Worm (Caenorhabditis elegans) whole organism, young adult: Measurements from ENCODE around the gene C49H3.6.

Experiments
- B0019.2 ChIP-seq: fragments of 200-800 bp; sonication (Bioruptor generic); conservative IDR thresholded peaks from 2 replicates; pipeline ENCODE4 v1.3.6; 2022; ENCODE audit warnings: missing genetic modification reagents, missing genetic modification characterization, missing compliant biosample characterization
- F23B12.7 ChIP-seq: sonication (generic microtip); optimal IDR thresholded peaks from 2 replicates; lab custom pipeline; 2017; ENCODE audit warnings: missing genetic modification characterization, mild to moderate bottlenecking, missing compliant biosample characterization, antibody characterized with exemption, moderate library complexity; ENCODE audit not compliant: insufficient read depth
- F33H1.4 ChIP-seq: fragments of 200-800 bp; sonication (Bioruptor generic); IDR thresholded peaks from 2 replicates; pipeline ENCODE4 v1.3.6; 2022; ENCODE audit warnings: missing genetic modification reagents, missing genetic modification characterization, missing compliant biosample characterization
- F52B5.7 ChIP-seq: sonication (generic microtip); optimal IDR thresholded peaks from 2 replicates; lab custom pipeline; 2016; ENCODE audit warnings: mild to moderate bottlenecking, missing genetic modification characterization, missing compliant biosample characterization
- F55B11.4 ChIP-seq: sonication (generic microtip); optimal IDR thresholded peaks from 2 replicates; lab custom pipeline; 2016; ENCODE audit warnings: missing compliant biosample characterization, missing genetic modification characterization, borderline replicate concordance; ENCODE audit not compliant: insufficient read depth
- F57C9.4 ChIP-seq: sonication (generic microtip); optimal IDR thresholded peaks from 2 replicates; lab custom pipeline; 2017; ENCODE audit warnings: mild to moderate bottlenecking, missing genetic modification characterization, missing compliant biosample characterization
- T26A5.8 ChIP-seq: sonication (generic microtip); optimal IDR thresholded peaks from 2 replicates; lab custom pipeline; 2016; ENCODE audit warnings: missing genetic modification characterization, missing compliant biosample characterization
- Y53F4B.3 ChIP-seq: fragments of 200-800 bp; sonication (Bioruptor generic); IDR thresholded peaks from 2 replicates; pipeline ENCODE4 v1.3.6; 2022; ENCODE audit warnings: missing genetic modification reagents, missing genetic modification characterization, missing compliant biosample characterization
- Y56A3A.18 ChIP-seq: fragments of 200-800 bp; sonication (Bioruptor generic); IDR thresholded peaks from 2 replicates; pipeline ENCODE4 v1.3.6; 2022; ENCODE audit warnings: missing genetic modification reagents, missing genetic modification characterization, missing compliant biosample characterization
- Y79H2A.3 ChIP-seq: fragments of 200-800 bp; sonication (Bioruptor generic); conservative IDR thresholded peaks from 2 replicates; pipeline ENCODE4 v1.3.6; 2022; ENCODE audit warnings: missing genetic modification reagents, missing genetic modification characterization, missing compliant biosample characterization
- ZK185.1 ChIP-seq: sonication (generic microtip); optimal IDR thresholded peaks from 2 replicates; lab custom pipeline; 2016; ENCODE audit warnings: mild to moderate bottlenecking, missing genetic modification characterization, missing compliant biosample characterization; ENCODE audit not compliant: poor library complexity, severe bottlenecking
- ama-1 ChIP-seq, 3 experiments: fragments of 150-350 bp in 1 of 3; sonication (generic microtip) in 2 of 3; optimal IDR thresholded peaks; 2 replicates each; lab custom pipeline; 2014 to 2018; ENCODE audit warnings: missing biosample characterization in 2 of 3, missing genetic modification characterization in 2 of 3, missing genetic modification reagents in 2 of 3
- attf-3 ChIP-seq: fragments of 200-800 bp; sonication (Bioruptor generic); conservative IDR thresholded peaks from 2 replicates; pipeline ENCODE4 v1.3.6; 2022; ENCODE audit warnings: missing genetic modification reagents, missing genetic modification characterization, missing compliant biosample characterization
- attf-5 ChIP-seq: fragments of 200-800 bp; sonication (Bioruptor generic); optimal IDR thresholded peaks from 2 replicates; lab custom pipeline; 2018; ENCODE audit warnings: mild to moderate bottlenecking, missing genetic modification characterization, missing compliant biosample characterization
- attf-6 ChIP-seq: fragments of 200-800 bp; sonication (Bioruptor generic); IDR thresholded peaks from 2 replicates; pipeline ENCODE4 v1.3.6; 2022; ENCODE audit warnings: missing genetic modification reagents, missing genetic modification characterization, missing compliant biosample characterization
- bed-1 ChIP-seq: fragments of 200-800 bp; sonication (Bioruptor generic); IDR thresholded peaks from 2 replicates; pipeline ENCODE4 v1.3.6; 2022; ENCODE audit warnings: missing genetic modification reagents, missing genetic modification characterization, missing compliant biosample characterization
- cebp-1 ChIP-seq, 2 experiments: fragments of 200-800 bp in 1 of 2; sonication (Bioruptor generic) in 1 of 2; sonication (generic microtip) in 1 of 2; IDR thresholded peaks in 1 of 2; optimal IDR thresholded peaks in 1 of 2; 2 replicates each; pipeline versions ENCODE4 v1.3.6 to Lab custom; 2017 to 2022; ENCODE audit warnings: missing compliant biosample characterization in 2 of 2, missing genetic modification characterization in 2 of 2, mild to moderate bottlenecking in 1 of 2, missing genetic modification reagents in 1 of 2, moderate library complexity in 1 of 2
- cebp-2 ChIP-seq: fragments of 200-800 bp; sonication (Bioruptor generic); IDR thresholded peaks from 2 replicates; pipeline ENCODE4 v1.3.6; 2022; ENCODE audit warnings: missing genetic modification characterization, missing compliant biosample characterization
- ceh-40 ChIP-seq: fragments of 200-800 bp; sonication (Bioruptor generic); IDR thresholded peaks from 2 replicates; pipeline ENCODE4 v1.3.6; 2022; ENCODE audit warnings: missing genetic modification characterization, missing compliant biosample characterization
- ceh-79 ChIP-seq: sonication (generic microtip); optimal IDR thresholded peaks from 2 replicates; lab custom pipeline; 2017; ENCODE audit warnings: mild to moderate bottlenecking, missing genetic modification characterization, missing compliant biosample characterization
- hmg-1.2 ChIP-seq: fragments of 200-800 bp; sonication (Bioruptor generic); IDR thresholded peaks from 2 replicates; pipeline ENCODE4 v1.3.6; 2022; ENCODE audit warnings: missing genetic modification reagents, missing genetic modification characterization, missing compliant biosample characterization
- hrde-1 ChIP-seq: sonication (generic microtip); optimal IDR thresholded peaks from 2 replicates; lab custom pipeline; 2016; ENCODE audit warnings: missing genetic modification characterization, mild to moderate bottlenecking, missing compliant biosample characterization, moderate library complexity, missing genotype, missing genetic modification reagents, borderline replicate concordance
- lin-40 ChIP-seq: sonication (generic microtip); optimal IDR thresholded peaks from 2 replicates; lab custom pipeline; 2016; ENCODE audit warnings: missing genetic modification characterization, mild to moderate bottlenecking, missing compliant biosample characterization, missing genotype, missing genetic modification reagents
- lin-54 ChIP-seq: fragments of 200-800 bp; sonication (Bioruptor generic); optimal IDR thresholded peaks from 2 replicates; lab custom pipeline; 2018; ENCODE audit warnings: mild to moderate bottlenecking, missing genetic modification characterization, missing compliant biosample characterization
- lsl-1 ChIP-seq: fragments of 200-800 bp; sonication (Bioruptor generic); optimal IDR thresholded peaks from 2 replicates; lab custom pipeline; 2018; ENCODE audit warnings: mild to moderate bottlenecking, missing genetic modification characterization, moderate library complexity, missing compliant biosample characterization
- madf-3 ChIP-seq: fragments of 200-800 bp; sonication (Bioruptor generic); IDR thresholded peaks from 2 replicates; pipeline ENCODE4 v1.3.6; 2022; ENCODE audit warnings: missing genetic modification reagents, missing genetic modification characterization, missing compliant biosample characterization
- madf-6 ChIP-seq: fragments of 200-800 bp; sonication (Bioruptor generic); IDR thresholded peaks from 2 replicates; pipeline ENCODE4 v1.3.6; 2022; ENCODE audit warnings: missing genetic modification reagents, missing genetic modification characterization, missing compliant biosample characterization
- nhr-120 ChIP-seq: fragments of 200-800 bp; sonication (Bioruptor generic); IDR thresholded peaks from 2 replicates; pipeline ENCODE4 v1.3.6; 2022; ENCODE audit warnings: missing genetic modification characterization, missing compliant biosample characterization
- nhr-80 ChIP-seq: sonication (generic microtip); optimal IDR thresholded peaks from 2 replicates; lab custom pipeline; 2016; ENCODE audit warnings: missing genetic modification characterization, missing compliant biosample characterization
- nhr-90 ChIP-seq: sonication (generic microtip); optimal IDR thresholded peaks from 2 replicates; lab custom pipeline; 2016; ENCODE audit warnings: missing genotype, mild to moderate bottlenecking, missing genetic modification characterization, missing compliant biosample characterization
- pha-4 ChIP-seq: fragments of 150-350 bp; sonication (generic microtip); optimal IDR thresholded peaks from 2 replicates; lab custom pipeline; 2014; ENCODE audit warnings: missing biosample characterization, missing genetic modification reagents, missing genetic modification characterization
- rec-8 ChIP-seq, 2 experiments: sonication (generic microtip); optimal IDR thresholded peaks; 2 replicates each; lab custom pipeline; 2016; ENCODE audit warnings: mild to moderate bottlenecking in 2 of 2, missing genetic modification characterization in 2 of 2, missing genetic modification reagents in 2 of 2, missing genotype in 2 of 2, missing biosample characterization in 1 of 2, missing compliant biosample characterization in 1 of 2, moderate library complexity in 1 of 2
- repo-1 ChIP-seq: sonication (generic microtip); optimal IDR thresholded peaks from 2 replicates; lab custom pipeline; 2017; ENCODE audit warnings: mild to moderate bottlenecking, missing genetic modification characterization, missing compliant biosample characterization
- snpc-3.4 ChIP-seq: sonication (generic microtip); optimal IDR thresholded peaks from 2 replicates; lab custom pipeline; 2017; ENCODE audit warnings: missing genetic modification characterization, mild to moderate bottlenecking, missing compliant biosample characterization, antibody characterized with exemption, moderate library complexity, missing genotype, missing genetic modification reagents
- snpc-4 ChIP-seq, 5 experiments: fragments of 150-350 bp in 1 of 5; sonication (generic microtip) in 4 of 5; optimal IDR thresholded peaks; 2 replicates each; lab custom pipeline; 2014 to 2018; ENCODE audit warnings: missing genetic modification characterization in 5 of 5, missing biosample characterization in 3 of 5, antibody characterized with exemption in 2 of 5, mild to moderate bottlenecking in 2 of 5, missing compliant biosample characterization in 2 of 5, missing genotype in 2 of 5, moderate library complexity in 2 of 5, missing genetic modification reagents in 1 of 5
- somi-1 ChIP-seq: fragments of 200-800 bp; sonication (Bioruptor generic); optimal IDR thresholded peaks from 2 replicates; lab custom pipeline; 2018; ENCODE audit warnings: mild to moderate bottlenecking, missing genetic modification characterization, missing compliant biosample characterization
- unc-130 ChIP-seq: sonication (generic microtip); optimal IDR thresholded peaks from 2 replicates; lab custom pipeline; 2016; ENCODE audit warnings: missing genetic modification reagents, missing genetic modification characterization, missing compliant biosample characterization
- ztf-22 ChIP-seq: fragments of 200-800 bp; sonication (Bioruptor generic); optimal IDR thresholded peaks from 2 replicates; lab custom pipeline; 2018; ENCODE audit warnings: mild to moderate bottlenecking, missing genetic modification characterization, moderate library complexity, missing compliant biosample characterization
- ztf-26 ChIP-seq: sonication (generic microtip); optimal IDR thresholded peaks from 2 replicates; lab custom pipeline; 2017; ENCODE audit warnings: missing genetic modification characterization, missing compliant biosample characterization
- ztf-3 ChIP-seq: fragments of 200-800 bp; sonication (Bioruptor generic); optimal IDR thresholded peaks from 2 replicates; lab custom pipeline; 2018; ENCODE audit warnings: mild to moderate bottlenecking, missing genetic modification characterization, missing compliant biosample characterization

Gene C49H3.6

DNA sequence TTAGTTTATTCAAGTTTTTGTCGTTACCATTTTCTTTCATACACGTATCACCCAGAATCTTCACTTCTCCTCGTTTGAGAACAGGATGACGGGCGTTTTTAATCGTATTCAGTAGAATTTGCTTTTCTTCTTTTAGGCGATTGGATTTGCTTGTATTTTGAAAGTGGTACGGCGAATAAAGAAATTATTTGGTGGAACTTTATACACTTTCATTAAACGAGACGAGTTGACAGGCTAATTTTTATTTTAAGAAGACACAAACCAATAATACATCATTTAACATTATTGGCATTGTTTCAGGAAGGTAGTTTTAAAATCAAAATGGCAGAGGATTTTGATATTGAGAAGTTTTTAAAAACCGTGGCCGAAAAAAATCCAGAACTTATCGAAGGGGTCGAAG lies 11.5 kb downstream of the C49H3.6 start, which contains the start of gene C49H3.4:
Gene C49H3.4, plus strand, starts transcription at position 301 of the 400 bp plus-strand sequence.
- TF ChIP-seq madf-3 (GFP tag; lab: Robert Waterston, UW) (0 out of 2 replicates have a peak, but pooled peaks have one; percentile 3), nhr-90 (tag; lab: Kevin White, UChicago) (no peak)

DNA sequence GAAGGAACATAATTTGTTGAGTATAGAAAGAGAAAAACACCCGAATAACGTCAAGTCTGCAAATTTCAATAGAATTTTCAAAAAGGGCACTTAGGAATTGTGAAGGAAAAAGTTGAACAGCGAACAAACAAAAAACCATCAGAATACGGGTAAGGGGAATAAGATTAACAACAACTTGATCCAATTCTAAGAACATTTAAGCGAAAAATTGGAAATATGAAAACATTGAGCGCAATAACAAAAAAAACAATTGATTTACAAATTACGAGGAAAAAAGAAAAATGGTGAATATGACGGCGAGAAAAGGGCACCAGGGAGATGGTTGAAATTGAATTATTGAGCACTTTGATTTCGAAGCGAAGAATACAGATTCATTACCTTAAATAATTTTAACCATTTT lies 13.4 kb downstream of the C49H3.6 start:
- TF ChIP-seq ceh-40 (GFP tag; lab: Robert Waterston, UW) (no peak), ztf-3 (GFP tag; lab: Kevin White, UChicago) (no peak), Y79H2A.3 (GFP tag; lab: Robert Waterston, UW) (no peak), B0019.2 (GFP tag; lab: Robert Waterston, UW) (no peak), Y53F4B.3 (no peak), rec-8 (tag; optimal IDR thresholded peaks at IDR 0.05; lab: Kevin White, UChicago) (no peak), F55B11.4 (tag; lab: Kevin White, UChicago) (no peak)

DNA sequence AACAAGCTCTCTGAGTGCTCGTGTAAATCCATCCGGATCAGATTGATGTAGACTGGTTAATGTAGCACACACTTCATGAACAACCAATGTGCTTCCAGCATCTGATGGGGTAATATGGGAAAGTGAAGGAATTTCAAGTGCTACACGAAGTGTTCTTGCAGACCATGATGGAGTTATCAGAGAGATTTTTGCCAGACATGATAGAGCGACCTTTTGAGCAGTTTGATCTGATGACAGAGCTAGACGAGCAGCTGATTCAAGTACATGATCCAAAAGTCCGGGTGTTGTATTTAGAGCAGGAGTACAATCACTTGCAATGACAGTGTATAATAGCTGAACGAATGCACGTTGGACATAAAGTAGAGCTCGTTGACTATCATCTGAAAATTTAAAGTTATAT lies 14.3 kb downstream of the C49H3.6 start:
- TF ChIP-seq lsl-1 (no peak), madf-3 (GFP tag; lab: Robert Waterston, UW) (no peak), hrde-1 (tag; lab: Kevin White, UChicago) (no peak), Y56A3A.18 (no peak), F57C9.4 (tag; lab: Kevin White, UChicago) (no peak), lin-54 (GFP tag; lab: Kevin White, UChicago) (no peak), unc-130 (no peak), B0019.2 (GFP tag; lab: Robert Waterston, UW) (no peak), snpc-4 (GFP tag; optimal IDR thresholded peaks at IDR 0.05; lab: Kevin White, UChicago) (no peak), snpc-4 (tag; optimal IDR thresholded peaks at IDR 0.05; lab: Kevin White, UChicago) (no peak), somi-1 (no peak), ztf-3 (GFP tag; lab: Kevin White, UChicago) (no peak), bed-1 (GFP tag; lab: Robert Waterston, UW) (no peak), Y53F4B.3 (no peak), attf-3 (GFP tag; lab: Robert Waterston, UW) (no peak)
- TF ChIP-seq, all 124 proteins: peak for 0

DNA sequence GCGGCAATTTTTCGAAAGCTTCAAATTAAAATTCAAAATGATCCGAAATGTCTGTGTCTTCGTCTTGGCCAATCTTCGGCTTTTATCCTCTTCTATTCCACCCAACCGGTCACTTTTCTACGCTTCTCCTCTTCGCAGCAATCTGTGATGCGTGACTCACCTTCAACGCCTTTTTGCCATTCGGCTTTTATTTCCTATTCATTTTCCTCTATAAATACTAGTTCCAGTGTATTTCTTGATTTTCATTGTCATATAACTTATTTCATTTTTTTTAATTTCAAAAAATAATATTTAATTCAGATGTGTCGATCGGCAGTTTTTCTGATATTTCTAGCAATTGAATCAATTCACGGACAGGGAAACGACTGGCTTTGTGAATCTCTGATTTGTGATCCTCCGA lies 16.6 kb downstream of the C49H3.6 start, which contains the start of gene C49H3.16:
Gene C49H3.16, plus strand, starts transcription at position 301 of the 400 bp plus-strand sequence.
- no peak for TF ChIP-seq lsl-1
- no peak for TF ChIP-seq F23B12.7
- TF ChIP-seq T26A5.8 = no peak
- no peak for TF ChIP-seq madf-6
- no peak for TF ChIP-seq F52B5.7 (tag; lab: Kevin White, UChicago)
- no peak for TF ChIP-seq ZK185.1
- no peak for TF ChIP-seq cebp-2 (GFP tag; lab: Robert Waterston, UW)
- TF ChIP-seq repo-1 (tag; lab: Kevin White, UChicago) = no peak
- TF ChIP-seq ztf-26 (tag; lab: Kevin White, UChicago) = no peak
- TF ChIP-seq attf-6 = no peak
- no peak for TF ChIP-seq ama-1 (optimal IDR thresholded peaks at IDR 0.05; lab: Kevin White, UChicago)
- TF ChIP-seq ama-1 (GFP tag; optimal IDR thresholded peaks at IDR 0.05; lab: Kevin White, UChicago) = no peak

DNA sequence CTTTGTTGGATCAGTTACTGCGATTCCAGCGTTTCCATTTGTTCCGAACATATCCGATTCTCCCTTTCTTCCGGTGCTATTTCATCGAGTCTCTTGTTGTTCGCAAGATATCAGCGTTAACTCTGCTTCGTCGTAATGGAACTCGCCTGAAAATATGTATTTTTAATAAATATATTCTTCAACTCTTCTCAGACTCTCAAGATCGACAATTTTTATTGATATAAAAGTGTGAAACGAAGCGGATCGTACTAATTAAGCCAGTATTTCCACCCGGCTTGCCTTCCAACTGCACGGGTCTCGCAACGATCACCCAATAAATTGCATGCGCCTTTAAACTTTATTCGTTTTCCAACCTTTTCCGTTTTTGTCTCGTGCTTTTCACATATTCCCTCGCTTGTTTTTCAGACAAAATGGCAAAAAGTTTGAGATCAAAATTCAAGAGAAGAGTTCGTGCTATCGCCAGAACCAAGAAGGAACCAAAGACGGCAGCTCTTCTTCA lies 20.5 kb downstream of the C49H3.6 start, which contains the start of the genes xpo-3 and C49H3.3:
Gene xpo-3, minus strand, starts transcription at position 51 of the 499 bp plus-strand sequence.
Gene C49H3.3, plus strand, starts transcription at position 369 of the 499 bp plus-strand sequence.
- TF ChIP-seq ztf-22 (GFP tag; lab: Kevin White, UChicago) = no peak
- TF ChIP-seq ceh-79 (tag; lab: Kevin White, UChicago) = no peak
- peak; percentile 74 for TF ChIP-seq F33H1.4 (GFP tag; lab: Robert Waterston, UW)
- TF ChIP-seq pha-4 = no peak
- TF ChIP-seq lin-40 = no peak
- TF ChIP-seq attf-5 (GFP tag; lab: Kevin White, UChicago) = peak; percentile 56
- TF ChIP-seq snpc-3.4 = no peak
- TF ChIP-seq hmg-1.2 (GFP tag; lab: Robert Waterston, UW) = peak; percentile 17; the same call in 1 of the 2 replicates
- no peak for TF ChIP-seq cebp-1 (GFP tag; IDR thresholded peaks at IDR 0.05; lab: Robert Waterston, UW)
- peak; percentile 25 for TF ChIP-seq cebp-1 (tag; optimal IDR thresholded peaks at IDR 0.05; lab: Kevin White, UChicago)
- TF ChIP-seq nhr-120 = no peak
- no peak for TF ChIP-seq ama-1 (optimal IDR thresholded peaks at IDR 0.05; lab: Kevin White, UChicago)
- TF ChIP-seq ama-1 (GFP tag; optimal IDR thresholded peaks at IDR 0.05; lab: Kevin White, UChicago) = no peak
- peak; percentile 37 for TF ChIP-seq nhr-80 (tag; lab: Kevin White, UChicago)
